Worm (Caenorhabditis elegans) whole organism, L1 larva: ENCODE data around the gene T23B12.11.

Source experiments
- C16A3.4 ChIP-seq: fragments of 150-350 bp; optimal IDR thresholded peaks from 2 replicates; lab custom pipeline; 2014; ENCODE audit warnings: missing biosample characterization, missing genetic modification characterization
- F16B12.6 ChIP-seq: fragments of 150-350 bp; optimal IDR thresholded peaks from 2 replicates; lab custom pipeline; 2014; ENCODE audit warnings: missing biosample characterization, missing genetic modification characterization
- alr-1 ChIP-seq: fragments of 200-800 bp; sonication (Bioruptor generic); optimal IDR thresholded peaks from 2 replicates; lab custom pipeline; 2018; ENCODE audit warnings: borderline replicate concordance, mild to moderate bottlenecking, missing genetic modification characterization, missing compliant biosample characterization
- ces-1 ChIP-seq: fragments of 150-350 bp; optimal IDR thresholded peaks from 2 replicates; lab custom pipeline; 2014; ENCODE audit warnings: missing biosample characterization, missing genetic modification reagents, missing genetic modification characterization
- fkh-10 ChIP-seq: sonication (generic microtip); optimal IDR thresholded peaks from 2 replicates; lab custom pipeline; 2017; ENCODE audit warnings: missing biosample characterization, missing genetic modification reagents, missing genetic modification characterization
- mab-9 ChIP-seq: fragments of 200-800 bp; sonication (Bioruptor generic); IDR thresholded peaks from 2 replicates; pipeline ENCODE4 v1.3.6; 2022; ENCODE audit warnings: missing genetic modification reagents, missing genetic modification characterization, missing compliant biosample characterization
- mef-2 ChIP-seq: fragments of 150-350 bp; optimal IDR thresholded peaks from 2 replicates; lab custom pipeline; 2014; ENCODE audit warnings: missing biosample characterization, missing genetic modification characterization
- nhr-19 ChIP-seq: fragments of 200-800 bp; sonication (Bioruptor generic); conservative IDR thresholded peaks from 2 replicates; pipeline ENCODE4 v1.3.6; 2022; ENCODE audit warnings: missing genetic modification characterization, missing compliant biosample characterization
- nhr-76 ChIP-seq: sonication (generic microtip); optimal IDR thresholded peaks from 2 replicates; lab custom pipeline; 2017; ENCODE audit warnings: missing biosample characterization, missing genetic modification characterization
- nhr-77 ChIP-seq: fragments of 150-350 bp; optimal IDR thresholded peaks from 2 replicates; lab custom pipeline; 2014; ENCODE audit warnings: missing biosample characterization, missing genetic modification characterization
- zag-1 ChIP-seq: fragments of 150-350 bp; optimal IDR thresholded peaks from 2 replicates; lab custom pipeline; 2014; ENCODE audit warnings: missing biosample characterization, missing genetic modification characterization

ce11 chrV:8470906-8471305, 15.7 kb downstream of the T23B12.11 start, which contains the start of gene gplb-1:
- no peak for TF ChIP-seq F16B12.6 (tag; lab: Kevin White, UChicago)
- TF ChIP-seq nhr-19 (GFP tag; lab: Robert Waterston, UW), result no peak
- TF ChIP-seq alr-1, result no peak
- no peak for TF ChIP-seq ces-1 (GFP tag; lab: Kevin White, UChicago)
- no peak for TF ChIP-seq zag-1
- TF ChIP-seq mab-9 (GFP tag; lab: Robert Waterston, UW), result no peak
- no peak for TF ChIP-seq fkh-10 (GFP tag; lab: Kevin White, UChicago)
- TF ChIP-seq C16A3.4, result no peak
- no peak for TF ChIP-seq nhr-76 (tag; lab: Kevin White, UChicago)
- no peak for TF ChIP-seq mef-2 (tag; lab: Kevin White, UChicago)
- no peak for TF ChIP-seq nhr-77 (tag; lab: Kevin White, UChicago)
